Worm (Caenorhabditis elegans) whole organism, L4/young adult: ENCODE data around the gene C47D12.4.
"Not testable (repeated sequence)": the region's sequence is repeated elsewhere in the genome, so short reads cannot be mapped to it uniquely, and the experiment has no call there.

Source experiments
- W03F9.2 ChIP-seq: fragments of 150-350 bp; optimal IDR thresholded peaks from 2 replicates; lab custom pipeline; 2014; ENCODE audit warnings: missing biosample characterization, missing genetic modification characterization
- dao-5 ChIP-seq: sonication (generic microtip); optimal IDR thresholded peaks from 2 replicates; lab custom pipeline; 2016; ENCODE audit warnings: missing genotype, missing genetic modification characterization, moderate library complexity, missing compliant biosample characterization
- him-1 ChIP-seq: sonication (generic microtip); optimal IDR thresholded peaks from 2 replicates; lab custom pipeline; 2016; ENCODE audit warnings: missing genotype, missing genetic modification reagents, missing genetic modification characterization, missing compliant biosample characterization

The C47D12.4 gene

DNA sequence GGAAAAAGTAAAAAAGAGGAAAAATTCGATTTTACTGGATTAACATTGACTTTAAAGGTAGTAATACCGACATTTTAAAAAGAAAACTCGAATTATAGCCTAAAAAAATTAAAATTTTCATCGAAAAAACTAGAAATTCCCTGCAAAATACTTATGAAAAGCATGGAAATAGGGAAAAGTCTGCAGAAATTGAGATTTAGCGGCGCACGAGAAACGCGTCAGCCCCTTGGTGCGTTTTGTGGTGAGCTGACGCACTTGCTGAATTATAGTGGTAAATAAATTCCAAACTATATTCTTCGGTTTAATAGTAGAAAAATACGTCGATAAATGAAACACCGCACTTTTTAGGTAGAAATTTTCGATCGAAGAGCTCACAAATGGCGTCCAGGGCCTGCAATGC lies 12.9 kb downstream of the C47D12.4 start:
- no peak for TF ChIP-seq dao-5 (tag; lab: Kevin White, UChicago)
- no peak for TF ChIP-seq him-1 (tag; lab: Kevin White, UChicago)
- TF ChIP-seq W03F9.2 (tag; lab: Kevin White, UChicago): no peak

DNA sequence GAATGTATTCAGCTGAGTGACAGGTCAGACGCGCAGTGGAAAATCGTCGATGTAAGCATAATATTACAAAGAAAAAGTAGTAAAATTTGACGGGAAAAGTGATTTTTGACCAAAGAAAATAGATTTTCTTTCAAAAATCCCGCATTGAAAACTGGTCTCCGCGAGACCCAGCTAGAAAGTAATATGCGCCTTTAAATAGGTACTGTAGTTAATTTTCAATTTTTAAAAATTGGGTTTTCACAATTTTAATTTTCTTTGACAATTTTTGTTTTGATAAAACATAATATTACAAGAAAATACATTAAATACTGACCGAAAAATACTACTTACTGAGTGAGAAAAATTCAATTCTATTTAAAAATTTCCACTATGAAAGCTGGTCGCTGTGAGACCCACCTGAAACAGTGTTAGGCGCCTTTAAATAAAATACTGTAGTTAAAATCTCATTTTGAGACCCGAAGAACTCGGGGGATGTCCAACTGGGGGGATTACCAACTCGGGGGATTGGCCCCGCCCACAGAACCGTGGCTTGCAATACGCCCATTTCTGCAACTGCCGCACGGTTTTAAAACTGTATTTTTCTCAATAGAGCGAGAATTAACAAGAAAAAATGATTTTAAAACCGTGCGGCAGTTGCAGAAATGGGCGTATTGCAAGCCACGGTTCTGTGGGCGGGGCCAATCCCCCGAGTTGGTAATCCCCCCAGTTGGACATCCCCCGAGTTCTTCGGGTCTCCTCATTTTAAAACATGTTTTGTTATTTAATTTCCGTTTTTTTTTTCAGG lies 13.8 kb downstream of the C47D12.4 start, which contains the start of gene tars-1:
TSS of gene tars-1 (minus strand) at position 497 of the 784 bp plus-strand sequence.
- not testable (repeated sequence) for TF ChIP-seq him-1, dao-5, W03F9.2 (tag; lab: Kevin White, UChicago)

DNA sequence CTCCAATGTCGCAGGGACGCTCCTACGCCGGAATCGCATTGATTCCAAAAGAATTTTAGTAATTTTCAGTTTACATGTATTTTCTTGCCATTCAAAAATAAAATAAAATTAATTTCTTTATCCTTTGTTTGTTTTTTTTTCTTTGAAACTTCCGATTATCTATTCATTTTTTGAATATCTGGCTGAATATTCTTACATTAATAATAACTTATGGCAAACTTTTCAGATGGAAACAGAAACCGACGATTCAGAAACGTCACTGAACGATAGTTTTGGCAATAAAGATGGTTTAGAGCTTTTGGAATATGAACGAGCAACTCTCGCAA lies 14.3 kb downstream of the C47D12.4 start, which contains the start of gene xpf-1:
TSS of gene xpf-1 (plus strand) at position 227 of the 326 bp plus-strand sequence.
- TF ChIP-seq dao-5 (tag; lab: Kevin White, UChicago): no peak
- TF ChIP-seq him-1 (tag; lab: Kevin White, UChicago): no peak
- no peak for TF ChIP-seq W03F9.2 (tag; lab: Kevin White, UChicago)

DNA sequence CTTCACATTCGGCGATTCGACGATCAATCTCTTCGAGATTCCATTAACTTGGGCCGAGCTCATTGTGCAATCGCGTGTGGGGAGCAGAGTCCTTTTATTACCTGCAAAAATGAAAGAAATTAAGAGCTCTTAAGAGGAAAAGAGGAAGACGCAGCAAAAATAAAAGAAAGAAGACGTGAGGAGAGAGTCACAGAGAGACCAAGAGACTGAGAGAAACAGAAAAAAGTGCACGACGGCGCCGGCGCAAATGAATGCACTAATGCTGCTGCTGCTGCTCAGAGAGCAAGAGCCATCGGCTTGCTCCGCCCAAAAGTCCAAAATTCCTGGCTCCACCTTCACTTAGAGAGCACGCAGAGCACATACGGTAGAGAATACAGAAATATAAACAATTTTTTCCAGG lies 18.6 kb downstream of the C47D12.4 start, which contains the start of gene inos-1:
TSS of gene inos-1 (minus strand) at position 101 of the 400 bp plus-strand sequence.
- no peak for TF ChIP-seq him-1 (tag; lab: Kevin White, UChicago)
- no peak for TF ChIP-seq W03F9.2 (tag; lab: Kevin White, UChicago)
- TF ChIP-seq dao-5 (tag; lab: Kevin White, UChicago): no peak

DNA sequence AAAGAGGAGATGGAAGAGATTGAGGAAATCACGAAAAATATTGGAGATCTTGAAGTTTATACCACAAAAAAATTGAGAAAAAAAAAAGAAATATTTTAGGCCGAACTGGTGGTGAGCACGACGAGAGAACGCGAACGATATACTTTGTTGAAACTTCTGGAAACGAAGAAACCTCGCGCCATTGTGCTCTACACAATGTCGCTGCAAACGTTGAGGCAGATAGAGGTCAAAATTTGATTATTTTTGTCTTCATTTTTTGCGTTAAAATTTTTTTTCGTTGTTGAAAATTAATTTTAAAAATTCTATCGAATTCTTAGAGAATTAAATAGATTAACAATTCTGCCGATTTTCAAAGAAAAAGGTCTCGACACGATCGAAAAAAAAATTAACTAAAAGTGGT lies 19.1 kb downstream of the C47D12.4 start:
- TF ChIP-seq W03F9.2 (tag; lab: Kevin White, UChicago): no peak
- TF ChIP-seq dao-5 (tag; lab: Kevin White, UChicago): no peak
- no peak for TF ChIP-seq him-1 (tag; lab: Kevin White, UChicago)

DNA sequence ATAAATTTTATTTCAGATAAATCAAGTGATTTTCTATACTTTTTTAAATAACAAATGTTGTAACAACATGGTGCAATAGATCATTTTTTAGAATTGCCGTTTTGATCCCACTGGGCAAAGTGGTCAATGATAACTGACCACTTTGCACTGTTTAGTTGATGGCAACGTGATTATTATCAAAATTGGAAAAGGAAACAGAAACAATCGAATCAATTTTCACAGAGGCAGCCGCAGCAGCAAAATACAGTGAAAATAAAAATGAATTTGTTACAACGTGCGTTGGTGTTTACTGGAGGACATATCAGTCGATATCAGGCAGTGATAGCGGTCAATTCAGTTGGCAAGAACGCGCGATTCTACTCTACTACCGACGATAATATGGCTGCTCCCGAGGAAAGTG lies 24.2 kb downstream of the C47D12.4 start, which contains the start of gene VF13D12L.3:
TSS of gene VF13D12L.3 (plus strand) at position 223 of the 400 bp plus-strand sequence.
- TF ChIP-seq W03F9.2 (tag; lab: Kevin White, UChicago): no peak
- no peak for TF ChIP-seq dao-5 (tag; lab: Kevin White, UChicago)
- no peak for TF ChIP-seq him-1 (tag; lab: Kevin White, UChicago)

DNA sequence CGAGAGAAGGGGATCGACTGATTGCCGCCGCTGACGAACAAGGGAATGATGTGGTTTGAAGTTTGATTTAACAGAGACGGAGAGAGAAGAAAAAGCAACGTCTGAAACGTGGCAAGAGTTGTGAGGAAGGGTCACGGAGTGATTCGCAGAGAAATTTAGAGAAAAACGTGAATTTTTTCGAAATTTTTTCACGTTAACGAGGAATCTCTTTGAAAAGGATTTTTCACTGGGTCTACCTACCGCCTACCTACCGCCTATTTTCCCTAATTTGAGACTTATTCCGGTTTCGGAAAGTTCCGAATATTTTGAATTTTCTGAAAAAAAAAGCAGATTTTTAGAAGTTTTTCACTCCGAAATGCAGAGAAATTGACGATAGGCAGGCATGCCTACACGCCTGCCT lies 27.9 kb downstream of the C47D12.4 start, which contains the start of gene fcmt-1:
TSS of gene fcmt-1 (minus strand) at position 101 of the 400 bp plus-strand sequence.
- TF ChIP-seq dao-5 (tag; lab: Kevin White, UChicago) (no peak), W03F9.2 (tag; lab: Kevin White, UChicago) (no peak), him-1 (tag; lab: Kevin White, UChicago) (no peak)

DNA sequence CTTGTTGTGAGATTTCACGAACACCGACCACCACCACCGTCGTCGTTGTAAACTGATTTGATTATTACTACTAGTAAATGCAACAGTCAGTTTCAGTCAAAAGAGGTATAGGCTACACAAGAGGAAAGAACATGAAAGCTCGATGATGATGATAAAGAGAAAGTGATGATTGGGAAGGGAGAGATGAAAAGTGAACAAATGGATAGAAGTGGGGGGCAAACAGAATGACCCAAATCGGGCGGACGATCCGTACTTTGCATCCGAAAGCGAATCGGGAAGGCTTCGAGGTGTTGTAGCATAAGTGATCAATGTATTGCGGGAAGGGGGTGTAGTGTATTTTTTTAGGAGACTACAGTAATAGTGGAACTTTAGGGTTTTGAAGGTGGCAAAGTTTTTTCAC lies 29.2 kb downstream of the C47D12.4 start:
- TF ChIP-seq dao-5 (tag; lab: Kevin White, UChicago) (no peak), him-1 (tag; lab: Kevin White, UChicago) (no peak), W03F9.2 (tag; lab: Kevin White, UChicago) (no peak)

DNA sequence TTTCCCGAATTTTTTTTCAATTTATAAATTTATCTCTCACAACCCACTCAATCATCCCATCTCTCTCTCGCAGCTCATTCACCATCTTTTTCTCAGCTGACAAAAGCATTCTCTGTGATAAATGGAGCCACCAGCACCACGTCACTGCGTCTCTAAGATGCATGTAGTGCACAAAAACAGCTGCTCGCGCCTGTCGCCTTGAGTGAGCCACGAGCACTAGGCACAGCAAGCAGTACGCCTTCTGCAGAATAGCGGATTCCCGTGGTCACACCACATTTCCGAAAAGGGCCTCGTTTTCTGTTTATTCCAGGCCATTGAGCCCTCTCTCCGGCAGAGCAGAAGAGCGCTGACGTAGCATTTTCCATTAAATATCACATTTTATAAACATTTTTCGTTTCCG lies 32.0 kb downstream of the C47D12.4 start, which contains the start of gene F13D12.10:
TSS of gene F13D12.10 (plus strand) at position 231 of the 400 bp plus-strand sequence.
- TF ChIP-seq dao-5 (tag; lab: Kevin White, UChicago) (no peak), W03F9.2 (tag; lab: Kevin White, UChicago) (no peak), him-1 (tag; lab: Kevin White, UChicago) (no peak)

DNA sequence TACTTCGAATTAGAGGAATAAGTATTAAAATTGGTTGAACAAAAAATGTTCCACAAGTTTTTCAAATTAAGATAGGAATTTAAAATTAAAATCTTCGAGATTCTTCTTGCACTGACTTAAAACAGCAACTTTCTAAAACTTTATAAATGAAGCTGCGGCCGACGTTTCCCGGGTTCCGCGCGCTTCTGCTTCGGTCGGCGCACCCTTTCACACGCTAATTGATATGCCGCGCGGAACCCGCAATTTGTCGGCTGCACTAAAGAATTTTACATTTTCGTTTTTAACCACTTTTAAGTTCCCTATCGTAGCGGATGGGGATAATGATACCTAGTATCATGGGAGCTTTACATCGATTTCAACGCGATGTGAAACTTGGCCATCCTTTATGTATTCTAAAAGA lies 33.2 kb downstream of the C47D12.4 start:
- no peak for TF ChIP-seq dao-5 (tag; lab: Kevin White, UChicago)
- TF ChIP-seq him-1 (tag; lab: Kevin White, UChicago): no peak
- no peak for TF ChIP-seq W03F9.2 (tag; lab: Kevin White, UChicago)

DNA sequence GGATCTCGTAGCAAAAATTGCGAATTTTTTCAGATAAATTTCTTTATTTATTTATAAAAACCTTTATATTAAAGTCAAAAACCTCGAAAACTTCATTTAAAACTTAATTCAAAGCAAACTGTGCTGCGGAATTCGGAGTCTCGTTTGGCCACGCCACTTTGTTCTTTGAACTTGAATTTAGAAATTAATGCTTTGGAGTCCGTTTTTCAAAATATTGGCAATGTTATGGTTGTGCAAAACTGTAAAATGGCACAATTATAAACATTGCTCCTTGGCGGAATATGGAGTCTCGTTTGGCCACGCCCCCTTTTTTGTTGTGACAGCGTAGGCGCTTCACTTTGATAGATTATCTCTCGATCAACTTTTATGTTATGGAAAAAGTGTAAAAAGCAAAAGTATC lies 38.0 kb downstream of the C47D12.4 start:
- TF ChIP-seq him-1 (tag; lab: Kevin White, UChicago) (no peak), dao-5 (tag; lab: Kevin White, UChicago) (no peak), W03F9.2 (tag; lab: Kevin White, UChicago) (no peak)

DNA sequence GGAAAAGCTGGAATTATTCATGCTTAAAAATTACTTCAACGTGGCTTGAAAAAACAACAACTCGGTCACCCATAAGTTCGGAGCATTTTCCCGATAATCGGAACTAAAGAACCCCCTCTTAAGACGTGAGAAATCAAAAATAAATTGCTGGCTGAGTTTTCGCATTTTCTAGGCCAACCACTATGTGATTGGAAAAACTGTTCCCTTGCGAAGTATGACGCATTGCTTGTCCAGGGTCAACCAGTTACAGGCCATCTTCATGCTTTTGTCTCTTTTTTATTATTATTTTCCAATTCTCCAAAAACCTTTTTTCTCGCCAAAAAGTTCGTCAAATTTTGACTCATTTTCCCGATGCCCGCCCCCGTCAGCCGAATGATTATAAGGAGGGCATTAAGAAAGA lies 38.5 kb downstream of the C47D12.4 start, which contains the start of gene F13D12.3:
TSS of gene F13D12.3 (plus strand) at position 301 of the 400 bp plus-strand sequence.
- TF ChIP-seq him-1 (tag; lab: Kevin White, UChicago) (no peak), dao-5 (tag; lab: Kevin White, UChicago) (no peak), W03F9.2 (tag; lab: Kevin White, UChicago) (no peak)

DNA sequence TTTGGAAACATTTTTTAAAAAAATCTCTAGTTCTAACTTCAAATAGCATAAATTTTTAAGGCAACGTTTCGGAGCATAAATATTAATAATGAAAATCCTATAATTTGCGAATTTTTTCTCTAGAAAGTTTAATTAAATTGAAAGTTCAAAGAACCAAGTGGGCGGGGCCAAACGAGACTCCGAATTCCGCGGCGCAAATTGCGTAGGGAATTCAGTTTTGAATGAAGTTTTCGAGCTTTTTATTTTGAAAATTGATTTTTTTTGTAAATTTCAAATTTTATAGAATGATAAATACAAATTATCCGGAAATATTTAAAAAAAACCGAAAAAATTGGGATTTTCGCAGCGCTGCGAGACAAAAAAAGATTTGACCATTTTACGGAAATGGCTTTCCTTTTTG lies 39.2 kb downstream of the C47D12.4 start:
- no peak for TF ChIP-seq dao-5 (tag; lab: Kevin White, UChicago)
- no peak for TF ChIP-seq him-1 (tag; lab: Kevin White, UChicago)
- no peak for TF ChIP-seq W03F9.2 (tag; lab: Kevin White, UChicago)
